Fruit fly (Drosophila melanogaster): ENCODE measurements around the gene Ibf1.

- TF ChIP-seq fru (GFP tag; optimal IDR thresholded peaks at IDR 0.05) (no peak), psq (GFP tag; optimal IDR thresholded peaks at IDR 0.05) (peak; percentile 5), usp (GFP tag; optimal IDR thresholded peaks at IDR 0.05) (no peak), pan (optimal IDR thresholded peaks at IDR 0.05) (no peak)
These were observed 34.0 kb upstream of the Ibf1 start for dm6 chr3R:9224807-9225206.
